Fruit fly (Drosophila melanogaster) whole organism, embryonic: ENCODE results near the gene CG42393.

Experiments
- CG12744 ChIP-seq: fragments of 200-800 bp; sonication (Bioruptor generic); optimal IDR thresholded peaks from 2 replicates; lab custom pipeline; 2016; ENCODE audit warnings: missing biosample characterization, missing genetic modification characterization
- CG12769 ChIP-seq: fragments of 200-800 bp; sonication (Bioruptor generic); optimal IDR thresholded peaks from 2 replicates; lab custom pipeline; 2019; ENCODE audit warnings: missing biosample characterization, mild to moderate bottlenecking, missing genetic modification characterization, moderate library complexity
- CG13894 ChIP-seq: fragments of 200-800 bp; sonication (Bioruptor generic); optimal IDR thresholded peaks from 3 replicates; lab custom pipeline; 2018; ENCODE audit warnings: missing biosample characterization, mild to moderate bottlenecking, missing genetic modification characterization, moderate library complexity
- CG15514 ChIP-seq: fragments of 200-800 bp; sonication (Bioruptor generic); optimal IDR thresholded peaks from 3 replicates; lab custom pipeline; 2017; ENCODE audit warnings: missing biosample characterization, missing genetic modification characterization, mild to moderate bottlenecking, moderate library complexity, missing genetic modification reagents
- CG15696 ChIP-seq: fragments of 200-800 bp; sonication (Bioruptor generic); optimal IDR thresholded peaks from 2 replicates; lab custom pipeline; 2019; ENCODE audit warnings: missing biosample characterization, mild to moderate bottlenecking, missing genetic modification characterization, moderate library complexity
- CG32772 ChIP-seq: fragments of 200-800 bp; sonication (Bioruptor generic); IDR thresholded peaks from 2 replicates; pipeline ENCODE4 v1.3.6; 2022; ENCODE audit warnings: missing biosample characterization, missing genetic modification characterization
- CG8924 ChIP-seq: fragments of 200-800 bp; optimal IDR thresholded peaks from 3 replicates; lab custom pipeline; 2019; ENCODE audit warnings: missing biosample characterization, mild to moderate bottlenecking, missing genetic modification characterization, moderate library complexity
- Gug ChIP-seq: fragments of 200-800 bp; sonication (Bioruptor generic); IDR thresholded peaks from 4 replicates; pipeline ENCODE4 v1.3.6; 2022; ENCODE audit warnings: missing biosample characterization, missing genetic modification characterization
- MBD-R2 ChIP-seq: fragments of 200-800 bp; sonication (Bioruptor generic); IDR thresholded peaks from 2 replicates; pipeline ENCODE4 v1.3.6; 2022; ENCODE audit warnings: missing biosample characterization, missing genetic modification characterization
- NC2β ChIP-seq: fragments of 200-800 bp; sonication (Bioruptor generic); optimal IDR thresholded peaks from 2 replicates; lab custom pipeline; 2016; ENCODE audit warnings: missing biosample characterization, missing genetic modification characterization
- Vsx1 ChIP-seq: fragments of 200-800 bp; sonication (Bioruptor generic); optimal IDR thresholded peaks from 2 replicates; lab custom pipeline; 2017; ENCODE audit warnings: missing biosample characterization, mild to moderate bottlenecking, missing genetic modification characterization, missing genetic modification reagents
- bcd ChIP-seq: fragments of 200-800 bp; sonication (Bioruptor generic); optimal IDR thresholded peaks from 2 replicates; lab custom pipeline; 2017; ENCODE audit warnings: missing biosample characterization, mild to moderate bottlenecking, missing genetic modification characterization
- chif ChIP-seq, 2 experiments: fragments of 200-800 bp; sonication (Bioruptor generic); optimal IDR thresholded peaks; 3 replicates each; lab custom pipeline; 2016; ENCODE audit warnings: missing biosample characterization in 2 of 2, missing genetic modification characterization in 2 of 2
- dpn ChIP-seq, 2 experiments: fragments of 200-800 bp; sonication (Bioruptor generic); optimal IDR thresholded peaks; 3 replicates each; lab custom pipeline; 2016; ENCODE audit warnings: missing biosample characterization in 2 of 2, missing genetic modification characterization in 2 of 2
- gsb-n ChIP-seq: fragments of 200-800 bp; sonication (Bioruptor generic); optimal IDR thresholded peaks from 3 replicates; lab custom pipeline; 2018; ENCODE audit warnings: missing biosample characterization, mild to moderate bottlenecking, missing genetic modification characterization
- gt ChIP-seq: fragments of 200-800 bp; sonication (Bioruptor generic); IDR thresholded peaks from 2 replicates; pipeline ENCODE4 v1.3.6; 2022; ENCODE audit warnings: missing biosample characterization, missing genetic modification characterization
- phol ChIP-seq: fragments of 200-800 bp; sonication (Bioruptor generic); optimal IDR thresholded peaks from 3 replicates; lab custom pipeline; 2018; ENCODE audit warnings: missing biosample characterization, mild to moderate bottlenecking, missing genetic modification characterization, moderate library complexity
- sob ChIP-seq: fragments of 200-800 bp; sonication (Bioruptor generic); IDR thresholded peaks from 2 replicates; pipeline ENCODE4 v1.3.6; 2022; ENCODE audit warnings: missing biosample characterization, missing genetic modification characterization

The CG42393 gene

dm6 chr3L:18088027-18088426, 45.5 kb downstream of the CG42393 start (continued):
- TF ChIP-seq NC2β (GFP tag; lab: Kevin White, UChicago), result no peak
- peak; percentile 25 for TF ChIP-seq gsb-n
- peak in 1 of 2 experiments; percentile 4 for TF ChIP-seq dpn (GFP tag; optimal IDR thresholded peaks at IDR 0.05; lab: Kevin White, UChicago)
- TF ChIP-seq Gug (GFP tag; lab: Robert Waterston, UW), result no peak; the same call in 3 of the 4 replicates
- TF ChIP-seq CG12769 (tag; lab: Kevin White, UChicago), result peak; percentile 17
- TF ChIP-seq phol, result peak; percentile 35
- no peak for TF ChIP-seq CG8924 (tag; lab: Kevin White, UChicago)
- TF ChIP-seq CG32772 (GFP tag; lab: Robert Waterston, UW), result no peak
- peak; percentile 12 for TF ChIP-seq CG15696 (tag; lab: Kevin White, UChicago)
- TF ChIP-seq sob (GFP tag; lab: Robert Waterston, UW), result peak; percentile 56
- TF ChIP-seq chif (GFP tag; optimal IDR thresholded peaks at IDR 0.05; lab: Kevin White, UChicago), result peak in 1 of 2 experiments; percentile 27
- peak; percentile 2 for TF ChIP-seq bcd (GFP tag; lab: Kevin White, UChicago)
- peak; percentile 2 for TF ChIP-seq CG15514 (GFP tag; lab: Kevin White, UChicago)
- peak; percentile 19 for TF ChIP-seq CG12744 (GFP tag; lab: Kevin White, UChicago)
- no peak for TF ChIP-seq gt (GFP tag; lab: Robert Waterston, UW)
- 0 out of 2 replicates have a peak, but pooled peaks have one; percentile 25 for TF ChIP-seq MBD-R2 (GFP tag; lab: Robert Waterston, UW)
- TF ChIP-seq Vsx1 (GFP tag; lab: Kevin White, UChicago), result no peak
- TF ChIP-seq CG13894 (tag; lab: Kevin White, UChicago), result no peak
- TF ChIP-seq, all 482 proteins: peak for 72
